Fruit fly (Drosophila melanogaster) whole organism, embryonic: ENCODE data around the gene CG12096.

Experiments
- Abd-B ChIP-seq: fragments of 200-800 bp; sonication (Bioruptor generic); optimal IDR thresholded peaks from 2 replicates; lab custom pipeline; 2018; ENCODE audit warnings: missing biosample characterization, mild to moderate bottlenecking, missing genetic modification characterization, moderate library complexity
- BEAF-32 ChIP-seq: fragments of 200-800 bp; sonication (Bioruptor generic); optimal IDR thresholded peaks from 3 replicates; lab custom pipeline; 2017; ENCODE audit warnings: missing biosample characterization, missing genetic modification characterization, mild to moderate bottlenecking, moderate library complexity, missing genetic modification reagents
- Bgb ChIP-seq: fragments of 200-800 bp; sonication (Bioruptor generic); IDR thresholded peaks from 2 replicates; pipeline ENCODE4 v1.3.6; 2022; ENCODE audit warnings: missing biosample characterization, missing genetic modification characterization; ENCODE audit not compliant: partially characterized antibody
- CG12071 ChIP-seq: fragments of 200-800 bp; sonication (Bioruptor generic); optimal IDR thresholded peaks from 3 replicates; lab custom pipeline; 2018; ENCODE audit warnings: missing biosample characterization, mild to moderate bottlenecking, missing genetic modification characterization
- CG14050 ChIP-seq: fragments of 200-800 bp; sonication (Bioruptor generic); IDR thresholded peaks from 3 replicates; pipeline ENCODE4 v1.3.6; 2022; ENCODE audit warnings: missing biosample characterization, missing genetic modification characterization
- CG17328 ChIP-seq: fragments of 200-800 bp; sonication (Bioruptor generic); IDR thresholded peaks from 2 replicates; pipeline ENCODE4 v1.3.6; 2022; ENCODE audit warnings: missing biosample characterization, missing genetic modification characterization
- CG1832 ChIP-seq: fragments of 200-800 bp; sonication (Bioruptor generic); optimal IDR thresholded peaks from 2 replicates; lab custom pipeline; 2017; ENCODE audit warnings: missing biosample characterization, mild to moderate bottlenecking, missing genetic modification characterization, inconsistent platforms
- CG2202 ChIP-seq: fragments of 200-800 bp; sonication (Bioruptor generic); optimal IDR thresholded peaks from 2 replicates; lab custom pipeline; 2018; ENCODE audit warnings: missing biosample characterization, mild to moderate bottlenecking, missing genetic modification characterization
- CG32532 ChIP-seq: fragments of 200-800 bp; sonication (Bioruptor generic); IDR thresholded peaks from 2 replicates; pipeline ENCODE4 v1.3.6; 2022; ENCODE audit warnings: missing biosample characterization, missing genetic modification characterization
- CG6791 ChIP-seq: fragments of 200-800 bp; sonication (Bioruptor generic); IDR thresholded peaks from 3 replicates; pipeline ENCODE4 v1.3.6; 2022; ENCODE audit warnings: missing biosample characterization, missing genetic modification characterization; ENCODE audit not compliant: partially characterized antibody
- CG7839 ChIP-seq: fragments of 200-800 bp; sonication (Bioruptor generic); optimal IDR thresholded peaks from 3 replicates; lab custom pipeline; 2018; ENCODE audit warnings: missing biosample characterization, mild to moderate bottlenecking, missing genetic modification characterization, moderate library complexity
- CG8089 ChIP-seq: fragments of 200-800 bp; sonication (Bioruptor generic); optimal IDR thresholded peaks from 3 replicates; lab custom pipeline; 2016; ENCODE audit warnings: missing biosample characterization, missing genetic modification characterization
- Dll ChIP-seq: fragments of 200-800 bp; sonication (Bioruptor generic); IDR thresholded peaks from 4 replicates; pipeline ENCODE4 v1.3.6; 2022; ENCODE audit warnings: missing biosample characterization, missing genetic modification characterization; ENCODE audit not compliant: partially characterized antibody
- Dp ChIP-seq: fragments of 200-800 bp; sonication (Bioruptor generic); optimal IDR thresholded peaks from 2 replicates; lab custom pipeline; 2018; ENCODE audit warnings: missing biosample characterization, mild to moderate bottlenecking, missing genetic modification characterization, moderate library complexity
- Dref ChIP-seq: fragments of 200-800 bp; sonication (Bioruptor generic); IDR thresholded peaks from 2 replicates; pipeline ENCODE4 v1.3.6; 2022; ENCODE audit warnings: missing biosample characterization, missing genetic modification characterization
- HLHmδ ChIP-seq: fragments of 200-800 bp; sonication (Bioruptor generic); optimal IDR thresholded peaks from 2 replicates; lab custom pipeline; 2018; ENCODE audit warnings: missing biosample characterization, mild to moderate bottlenecking, missing genetic modification characterization, moderate library complexity
- Hmr ChIP-seq: fragments of 200-800 bp; sonication (Bioruptor generic); optimal IDR thresholded peaks from 3 replicates; lab custom pipeline; 2017; ENCODE audit warnings: mild to moderate bottlenecking, missing biosample characterization, missing genetic modification reagents, missing genetic modification characterization
- MBD-R2 ChIP-seq: fragments of 200-800 bp; sonication (Bioruptor generic); IDR thresholded peaks from 2 replicates; pipeline ENCODE4 v1.3.6; 2022; ENCODE audit warnings: missing biosample characterization, missing genetic modification characterization
- MESR4 ChIP-seq: fragments of 200-800 bp; sonication (Bioruptor generic); optimal IDR thresholded peaks from 2 replicates; lab custom pipeline; 2018; ENCODE audit warnings: missing biosample characterization, mild to moderate bottlenecking, missing genetic modification characterization, moderate library complexity
- Oli ChIP-seq: fragments of 200-800 bp; sonication (Bioruptor generic); optimal IDR thresholded peaks from 2 replicates; lab custom pipeline; 2018; ENCODE audit warnings: missing biosample characterization, mild to moderate bottlenecking, missing genetic modification characterization, moderate library complexity
- Opbp ChIP-seq: fragments of 200-800 bp; sonication (Bioruptor generic); IDR thresholded peaks from 3 replicates; pipeline ENCODE4 v1.3.6; 2022; ENCODE audit warnings: missing biosample characterization, missing genetic modification characterization; ENCODE audit not compliant: partially characterized antibody
- Six4 ChIP-seq: fragments of 200-800 bp; sonication (Bioruptor generic); optimal IDR thresholded peaks from 2 replicates; lab custom pipeline; 2016; ENCODE audit warnings: missing biosample characterization, missing genetic modification characterization
- Sry-δ ChIP-seq: fragments of 200-800 bp; sonication (Bioruptor generic); optimal IDR thresholded peaks from 2 replicates; lab custom pipeline; 2016; ENCODE audit warnings: missing biosample characterization, missing genetic modification characterization
- TFAM ChIP-seq: fragments of 200-800 bp; sonication (Bioruptor generic); optimal IDR thresholded peaks from 2 replicates; lab custom pipeline; 2017; ENCODE audit warnings: missing biosample characterization, missing genetic modification characterization, inconsistent platforms
- Trl ChIP-seq, 3 experiments: fragments of >200 bp in 2 of 3; fragments of 200-800 bp in 1 of 3; sonication (Bioruptor generic) in 1 of 3; optimal IDR thresholded peaks; 2 replicates in 1 of 3; 3 replicates in 2 of 3; lab custom pipeline; 2016 to 2017; ENCODE audit warnings: missing biosample characterization in 1 of 3, missing genetic modification characterization in 1 of 3
- Xbp1 ChIP-seq: fragments of 200-800 bp; sonication (Bioruptor generic); optimal IDR thresholded peaks from 3 replicates; lab custom pipeline; 2016; ENCODE audit warnings: missing biosample characterization, mild to moderate bottlenecking, missing genetic modification characterization
- amos ChIP-seq: fragments of 200-800 bp; sonication (Bioruptor generic); IDR thresholded peaks from 2 replicates; pipeline ENCODE4 v1.3.6; 2022; ENCODE audit warnings: missing biosample characterization, missing genetic modification characterization; ENCODE audit not compliant: partially characterized antibody
- bbx ChIP-seq: fragments of 200-800 bp; sonication (Bioruptor generic); IDR thresholded peaks from 2 replicates; pipeline ENCODE4 v1.3.6; 2022; ENCODE audit warnings: missing biosample characterization, missing genetic modification characterization; ENCODE audit not compliant: partially characterized antibody
- hbn ChIP-seq: fragments of 200-800 bp; sonication (Bioruptor generic); IDR thresholded peaks from 2 replicates; pipeline ENCODE4 v1.3.6; 2022; ENCODE audit warnings: missing biosample characterization, missing genetic modification characterization; ENCODE audit not compliant: partially characterized antibody
- kay ChIP-seq: fragments of 200-800 bp; sonication (Bioruptor generic); optimal IDR thresholded peaks from 2 replicates; lab custom pipeline; 2016; ENCODE audit warnings: missing biosample characterization, missing genetic modification characterization
- mld ChIP-seq: fragments of 200-800 bp; sonication (Bioruptor generic); IDR thresholded peaks from 3 replicates; pipeline ENCODE4 v1.3.6; 2022; ENCODE audit warnings: missing biosample characterization, missing genetic modification characterization; ENCODE audit not compliant: partially characterized antibody
- nerfin-2 ChIP-seq: fragments of 200-800 bp; sonication (Bioruptor generic); IDR thresholded peaks from 2 replicates; pipeline ENCODE4 v1.3.6; 2022; ENCODE audit warnings: missing biosample characterization, missing genetic modification characterization; ENCODE audit not compliant: partially characterized antibody
- onecut ChIP-seq: fragments of 200-800 bp; sonication (Bioruptor generic); IDR thresholded peaks from 2 replicates; pipeline ENCODE4 v1.3.6; 2022; ENCODE audit warnings: missing biosample characterization, missing genetic modification characterization
- pzg ChIP-seq: fragments of 200-800 bp; sonication (Bioruptor generic); optimal IDR thresholded peaks from 3 replicates; lab custom pipeline; 2018; ENCODE audit warnings: missing biosample characterization, mild to moderate bottlenecking, missing genetic modification characterization, moderate library complexity
- slbo ChIP-seq: fragments of 200-800 bp; sonication (Bioruptor generic); IDR thresholded peaks from 2 replicates; pipeline ENCODE4 v1.3.6; 2022; ENCODE audit warnings: missing biosample characterization, missing genetic modification characterization
- sob ChIP-seq: fragments of 200-800 bp; sonication (Bioruptor generic); IDR thresholded peaks from 2 replicates; pipeline ENCODE4 v1.3.6; 2022; ENCODE audit warnings: missing biosample characterization, missing genetic modification characterization
- toy ChIP-seq: fragments of 200-800 bp; sonication (Bioruptor generic); IDR thresholded peaks from 2 replicates; pipeline ENCODE4 v1.3.6; 2022; ENCODE audit warnings: missing biosample characterization, missing genetic modification characterization
- zen ChIP-seq: fragments of 200-800 bp; sonication (Bioruptor generic); optimal IDR thresholded peaks from 3 replicates; lab custom pipeline; 2018; ENCODE audit warnings: missing biosample characterization, mild to moderate bottlenecking, missing genetic modification characterization, moderate library complexity

The CG12096 gene

DNA sequence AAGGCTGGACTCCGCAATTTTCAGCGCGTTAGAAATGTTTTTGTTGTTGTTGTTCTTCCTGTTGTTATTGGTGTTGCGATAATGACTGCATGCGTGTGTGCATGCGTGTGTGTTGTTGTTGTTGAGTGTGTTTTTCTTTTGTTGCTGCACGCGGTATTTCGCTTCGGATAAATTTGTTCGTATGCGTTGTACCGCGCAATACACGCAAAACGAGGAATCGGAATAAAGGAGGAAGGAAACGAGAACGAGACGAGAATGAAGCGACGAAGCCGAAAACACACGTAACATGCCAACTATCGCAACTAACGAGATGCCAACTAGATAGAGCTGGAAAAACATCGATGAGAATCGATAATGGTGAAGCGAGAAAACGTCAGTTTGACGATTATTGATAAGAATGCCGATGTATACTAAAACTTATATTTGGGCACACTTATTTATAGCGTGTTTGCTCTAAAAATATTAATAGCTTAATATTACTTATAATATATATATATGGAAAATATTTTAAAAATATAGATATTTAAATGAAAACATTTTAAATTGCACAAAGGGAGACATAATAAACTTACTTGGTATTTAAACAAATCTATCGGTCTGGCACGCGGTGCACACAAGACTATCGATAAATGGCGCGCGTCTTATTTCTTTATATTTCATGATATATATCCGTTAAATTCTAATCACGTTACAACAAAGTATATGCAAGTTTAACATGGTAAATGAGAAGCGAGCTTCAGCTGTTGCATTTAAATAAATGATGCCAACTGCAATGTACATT lies 52.1 kb downstream of the CG12096 start, which contains the start of gene sno (continued):
- TF ChIP-seq CG12071 (GFP tag; lab: Kevin White, UChicago) (no peak), onecut (0 out of 2 replicates have a peak, but pooled peaks have one; percentile 5), sob (GFP tag; lab: Robert Waterston, UW) (no peak), zen (tag; lab: Kevin White, UChicago) (no peak), Abd-B (GFP tag; lab: Kevin White, UChicago) (no peak), Hmr (no peak), CG32532 (peak; percentile 25; the same call in 1 of the 2 replicates), CG2202 (tag; lab: Kevin White, UChicago) (no peak), CG7839 (tag; lab: Kevin White, UChicago) (no peak), Trl (optimal IDR thresholded peaks at IDR 0.05; lab: Kevin White, UChicago) (no peak), Trl (GFP tag; optimal IDR thresholded peaks at IDR 0.05; lab: Kevin White, UChicago) (no peak), CG17328 (GFP tag; lab: Robert Waterston, UW) (peak; percentile 10; the same call in 1 of the 2 replicates), CG14050 (GFP tag; lab: Robert Waterston, UW) (no peak), Xbp1 (GFP tag; lab: Kevin White, UChicago) (no peak), TFAM (GFP tag; lab: Kevin White, UChicago) (no peak), kay (no peak), CG8089 (no peak)
- TF ChIP-seq, all 482 proteins: peak for 77

DNA sequence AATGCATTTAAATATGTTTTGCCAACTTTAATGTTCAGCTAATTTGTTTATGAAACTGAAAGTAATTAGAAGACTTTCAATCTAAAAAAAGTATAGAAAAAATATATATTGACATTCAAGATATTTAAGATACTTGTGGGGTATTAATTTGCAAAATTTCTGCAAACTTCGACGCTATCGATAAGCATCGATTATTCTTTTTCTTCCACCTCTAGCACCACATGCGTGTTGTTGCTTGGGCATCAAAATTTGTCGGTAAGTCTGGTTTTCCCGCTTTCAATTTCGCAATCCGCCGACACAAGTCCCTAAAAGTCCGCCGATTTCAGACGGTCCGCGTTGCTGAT lies 52.7 kb downstream of the CG12096 start, which contains the start of gene REG:
TSS of gene REG (plus strand) at position 188 of the 344 bp plus-strand sequence.
- TF ChIP-seq hbn (peak; percentile 48; the same call in 1 of the 2 replicates), MESR4 (peak; percentile 69), nerfin-2 (GFP tag; lab: Robert Waterston, UW) (0 out of 2 replicates have a peak, but pooled peaks have one; percentile 29), slbo (GFP tag; lab: Robert Waterston, UW) (peak; percentile 7; the same call in 1 of the 2 replicates), HLHmδ (no peak), Dref (peak; percentile 62), Bgb (GFP tag; lab: Robert Waterston, UW) (peak; percentile 39), BEAF-32 (GFP tag; lab: Kevin White, UChicago) (peak; percentile 23), Six4 (GFP tag; lab: Kevin White, UChicago) (no peak), Sry-δ (GFP tag; lab: Kevin White, UChicago) (peak; percentile 58), Oli (tag; lab: Kevin White, UChicago) (no peak), Dll (GFP tag; lab: Robert Waterston, UW) (0 out of 4 replicates have a peak, but pooled peaks have one; percentile 59), CG1832 (no peak), CG6791 (GFP tag; lab: Robert Waterston, UW) (peak; percentile 44; the same call in 1 of the 3 replicates), MBD-R2 (GFP tag; lab: Robert Waterston, UW) (peak; percentile 49; the same call in 1 of the 2 replicates), mld (GFP tag; lab: Robert Waterston, UW) (0 out of 3 replicates have a peak, but pooled peaks have one; percentile 46), amos (GFP tag; lab: Robert Waterston, UW) (peak; percentile 53; the same call in 1 of the 2 replicates), Opbp (GFP tag; lab: Robert Waterston, UW) (peak; percentile 39; the same call in 1 of the 3 replicates), toy (no peak), bbx (peak; percentile 14; the same call in 1 of the 2 replicates), Dp (peak; percentile 34), pzg (GFP tag; lab: Kevin White, UChicago) (peak; percentile 2)
